Fruit fly (Drosophila melanogaster): ENCODE data around the gene Pldn.

Pldn gene

dm6 chr3L:11704902-11705546 is 13.8 kb upstream of the Pldn start:
- TF ChIP-seq Crg-1 (GFP tag; optimal IDR thresholded peaks at IDR 0.05) (no peak), CG14711 (tag; optimal IDR thresholded peaks at IDR 0.05) (no peak), tj (GFP tag; optimal IDR thresholded peaks at IDR 0.05) (no peak), bab1 (GFP tag; optimal IDR thresholded peaks at IDR 0.05) (no peak), pad (GFP tag; optimal IDR thresholded peaks at IDR 0.05) (no peak), cnc (optimal IDR thresholded peaks at IDR 0.05) (no peak), cic (GFP tag; optimal IDR thresholded peaks at IDR 0.05) (no peak), toe (GFP tag; optimal IDR thresholded peaks at IDR 0.05) (no peak), CG1620 (GFP tag; optimal IDR thresholded peaks at IDR 0.05) (no peak), ovo (GFP tag; optimal IDR thresholded peaks at IDR 0.05) (no peak), Hr96 (GFP tag; optimal IDR thresholded peaks at IDR 0.05) (no peak), CG12768 (GFP tag; optimal IDR thresholded peaks at IDR 0.05) (no peak), CG11617 (GFP tag; optimal IDR thresholded peaks at IDR 0.05) (no peak), Mnt (GFP tag; optimal IDR thresholded peaks at IDR 0.05) (no peak), CG7045 (GFP tag; optimal IDR thresholded peaks at IDR 0.05) (no peak), CG33017 (tag; optimal IDR thresholded peaks at IDR 0.05) (no peak), kay (GFP tag; ENCODE audit: borderline replicate concordance) (no peak), CG7101 (tag; optimal IDR thresholded peaks at IDR 0.05) (no peak)

dm6 chr3L:11703579-11703978 is 12.4 kb upstream of the Pldn start:
- TF ChIP-seq Clk (GFP tag; optimal IDR thresholded peaks at IDR 0.05) (no peak), CG1620 (GFP tag; optimal IDR thresholded peaks at IDR 0.05) (no peak), CG5204 (GFP tag; optimal IDR thresholded peaks at IDR 0.05) (no peak), cnc (optimal IDR thresholded peaks at IDR 0.05) (no peak), Crg-1 (GFP tag; optimal IDR thresholded peaks at IDR 0.05) (no peak), CG14711 (tag; optimal IDR thresholded peaks at IDR 0.05) (no peak), Hr96 (GFP tag; optimal IDR thresholded peaks at IDR 0.05) (no peak), pad (GFP tag; optimal IDR thresholded peaks at IDR 0.05) (no peak), CG12768 (GFP tag; optimal IDR thresholded peaks at IDR 0.05) (no peak), Mnt (GFP tag; optimal IDR thresholded peaks at IDR 0.05) (no peak), ovo (GFP tag; optimal IDR thresholded peaks at IDR 0.05) (no peak), CG7101 (tag; optimal IDR thresholded peaks at IDR 0.05) (no peak)

- TF ChIP-seq CG7045 (GFP tag; optimal IDR thresholded peaks at IDR 0.05) = no peak
- TF ChIP-seq cic (GFP tag; optimal IDR thresholded peaks at IDR 0.05) = no peak
- no peak for TF ChIP-seq pad (GFP tag; optimal IDR thresholded peaks at IDR 0.05)
- TF ChIP-seq CG14711 (tag; optimal IDR thresholded peaks at IDR 0.05) = no peak
- TF ChIP-seq Hr96 (GFP tag; optimal IDR thresholded peaks at IDR 0.05) = no peak
- no peak for TF ChIP-seq Mnt (GFP tag; optimal IDR thresholded peaks at IDR 0.05)
- no peak for TF ChIP-seq toe (GFP tag; optimal IDR thresholded peaks at IDR 0.05)
- TF ChIP-seq cnc (optimal IDR thresholded peaks at IDR 0.05) = no peak
- no peak for TF ChIP-seq Clk (GFP tag; optimal IDR thresholded peaks at IDR 0.05)
- TF ChIP-seq ovo (GFP tag; optimal IDR thresholded peaks at IDR 0.05) = no peak
- TF ChIP-seq CG12768 (GFP tag; optimal IDR thresholded peaks at IDR 0.05) = no peak
- no peak for TF ChIP-seq tj (GFP tag; optimal IDR thresholded peaks at IDR 0.05)
- no peak for TF ChIP-seq bab1 (GFP tag; optimal IDR thresholded peaks at IDR 0.05)
- no peak for TF ChIP-seq CG7101 (tag; optimal IDR thresholded peaks at IDR 0.05)
- no peak for TF ChIP-seq CG1620 (GFP tag; optimal IDR thresholded peaks at IDR 0.05)
- no peak for TF ChIP-seq CG11617 (GFP tag; optimal IDR thresholded peaks at IDR 0.05)
- no peak for TF ChIP-seq Crg-1 (GFP tag; optimal IDR thresholded peaks at IDR 0.05)
- no peak for TF ChIP-seq kay (GFP tag; ENCODE audit: borderline replicate concordance)
- no peak for TF ChIP-seq CG33017 (tag; optimal IDR thresholded peaks at IDR 0.05)
These were observed 10.4 kb upstream of the Pldn start for dm6 chr3L:11701649-11702048.

dm6 chr3L:11699163-11699562 is 8.0 kb upstream of the Pldn start, which contains the start of gene Dnai2:
Dnai2 (minus strand) TSS chr3L:11699263.
- no peak for TF ChIP-seq Clk (GFP tag; optimal IDR thresholded peaks at IDR 0.05)
- no peak for TF ChIP-seq pad (GFP tag; optimal IDR thresholded peaks at IDR 0.05)
- no peak for TF ChIP-seq CG14711 (tag; optimal IDR thresholded peaks at IDR 0.05)
- TF ChIP-seq Crg-1 (GFP tag; optimal IDR thresholded peaks at IDR 0.05) = no peak
- no peak for TF ChIP-seq CG5204 (GFP tag; optimal IDR thresholded peaks at IDR 0.05)
- TF ChIP-seq CG7101 (tag; optimal IDR thresholded peaks at IDR 0.05) = no peak
- no peak for TF ChIP-seq cnc (optimal IDR thresholded peaks at IDR 0.05)
- TF ChIP-seq kay (GFP tag; ENCODE audit: borderline replicate concordance) = no peak
- no peak for TF ChIP-seq cic (GFP tag; optimal IDR thresholded peaks at IDR 0.05)
- no peak for TF ChIP-seq Hr96 (GFP tag; optimal IDR thresholded peaks at IDR 0.05)
- no peak for TF ChIP-seq CG7045 (GFP tag; optimal IDR thresholded peaks at IDR 0.05)
- TF ChIP-seq Mnt (GFP tag; optimal IDR thresholded peaks at IDR 0.05) = no peak

- peak; percentile 44 for TF ChIP-seq Clk (GFP tag; optimal IDR thresholded peaks at IDR 0.05)
- no peak for TF ChIP-seq toe (GFP tag; optimal IDR thresholded peaks at IDR 0.05)
- TF ChIP-seq CG11617 (GFP tag; optimal IDR thresholded peaks at IDR 0.05) = peak; percentile 76
- peak; percentile 88 for TF ChIP-seq Crg-1 (GFP tag; optimal IDR thresholded peaks at IDR 0.05)
- TF ChIP-seq CG7101 (tag; optimal IDR thresholded peaks at IDR 0.05) = peak; percentile 63
- peak; percentile 11 for TF ChIP-seq CG33017 (tag; optimal IDR thresholded peaks at IDR 0.05)
- TF ChIP-seq CG5204 (GFP tag; optimal IDR thresholded peaks at IDR 0.05) = no peak
- TF ChIP-seq Mnt (GFP tag; optimal IDR thresholded peaks at IDR 0.05) = peak; percentile 95
- TF ChIP-seq tj (GFP tag; optimal IDR thresholded peaks at IDR 0.05) = peak; percentile 53
- TF ChIP-seq pad (GFP tag; optimal IDR thresholded peaks at IDR 0.05) = peak; percentile 62
- peak; percentile 79 for TF ChIP-seq CG7045 (GFP tag; optimal IDR thresholded peaks at IDR 0.05)
- peak; percentile 71 for TF ChIP-seq Hr96 (GFP tag; optimal IDR thresholded peaks at IDR 0.05)
- peak; percentile 54 for TF ChIP-seq CG12768 (GFP tag; optimal IDR thresholded peaks at IDR 0.05)
- peak; percentile 57 for TF ChIP-seq kay (GFP tag; ENCODE audit: borderline replicate concordance)
- peak; percentile 64 for TF ChIP-seq CG1620 (GFP tag; optimal IDR thresholded peaks at IDR 0.05)
- TF ChIP-seq bab1 (GFP tag; optimal IDR thresholded peaks at IDR 0.05) = peak; percentile 79
- no peak for TF ChIP-seq cnc (optimal IDR thresholded peaks at IDR 0.05)
- peak; percentile 40 for TF ChIP-seq CG14711 (tag; optimal IDR thresholded peaks at IDR 0.05)
- TF ChIP-seq ovo (GFP tag; optimal IDR thresholded peaks at IDR 0.05) = peak; percentile 8
- TF ChIP-seq cic (GFP tag; optimal IDR thresholded peaks at IDR 0.05) = peak; percentile 70
These were observed 5.3 kb upstream of the Pldn start, which contains the start of gene Dph1 for dm6 chr3L:11696294-11697116. Dph1 (minus strand) TSS chr3L:11696963.

Data from whole organism, adult.